Worm (Caenorhabditis elegans): ENCODE measurements around the gene D2045.7.

- TF ChIP-seq dpl-1 (GFP tag; optimal IDR thresholded peaks at IDR 0.05) (no peak), ama-1 (optimal IDR thresholded peaks at IDR 0.05) (no peak), ama-1 (GFP tag; optimal IDR thresholded peaks at IDR 0.05) (no peak), akir-1 (GFP tag; optimal IDR thresholded peaks at IDR 0.05) (no peak), Y95B8A.8 (GFP tag; IDR thresholded peaks at IDR 0.05) (no peak), aptf-2 (GFP tag; conservative IDR thresholded peaks at IDR 0.05) (no peak), F23B12.7 (tag; optimal IDR thresholded peaks at IDR 0.05; ENCODE audit: insufficient read depth) (no peak), nfya-1 (tag; optimal IDR thresholded peaks at IDR 0.05; ENCODE audit: borderline replicate concordance, insufficient read depth) (no peak), hlh-26 (GFP tag; conservative IDR thresholded peaks at IDR 0.05) (no peak)
Measured at ce11 chrIII:10432104-10432503, 47.2 kb upstream of the D2045.7 start.

All from whole organism, young adult.